Worm (Caenorhabditis elegans) whole organism, L4 larva: ENCODE results near the gene glb-12.

Experiments used
- ceh-32 ChIP-seq: sonication (generic microtip); optimal IDR thresholded peaks from 2 replicates; lab custom pipeline; 2016; ENCODE audit warnings: mild to moderate bottlenecking, missing genetic modification characterization, missing compliant biosample characterization; ENCODE audit not compliant: poor library complexity
- nhr-10 ChIP-seq: fragments of 150-350 bp; optimal IDR thresholded peaks from 2 replicates; lab custom pipeline; 2014; ENCODE audit warnings: missing biosample characterization, missing genetic modification characterization
- pha-4 ChIP-seq, 2 experiments: fragments of 150-350 bp in 1 of 2; fragments of 200-800 bp in 1 of 2; sonication (Bioruptor generic) in 1 of 2; IDR thresholded peaks in 1 of 2; optimal IDR thresholded peaks in 1 of 2; 2 replicates each; pipeline versions ENCODE4 v1.3.6 to Lab custom; 2014 to 2022; ENCODE audit warnings: missing genetic modification characterization in 2 of 2, missing genetic modification reagents in 2 of 2, missing biosample characterization in 1 of 2, missing compliant biosample characterization in 1 of 2

- TF ChIP-seq ceh-32 (tag; lab: Kevin White, UChicago) (no peak), nhr-10 (tag; lab: Kevin White, UChicago) (no peak), pha-4 (GFP tag; IDR thresholded peaks at IDR 0.05; lab: Robert Waterston, UW) (no peak), pha-4 (tag; optimal IDR thresholded peaks at IDR 0.05; lab: Kevin White, UChicago) (no peak)
Observed at ce11 chrII:10723069-10723468, 8.4 kb downstream of the glb-12 start, which contains the start of gene C09G5.14.
